Worm (Caenorhabditis elegans) whole organism, L4 larva: ENCODE measurements around the gene C24A3.1.

Experiments
- D1046.2 ChIP-seq: fragments of 200-800 bp; sonication (Bioruptor generic); IDR thresholded peaks from 2 replicates; pipeline ENCODE4 v1.3.6; 2022; ENCODE audit warnings: missing genetic modification characterization, missing compliant biosample characterization
- F37D6.2 ChIP-seq: sonication (generic microtip); optimal IDR thresholded peaks from 2 replicates; lab custom pipeline; 2016; ENCODE audit warnings: mild to moderate bottlenecking, missing genetic modification characterization, missing compliant biosample characterization
- R02D3.7 ChIP-seq: fragments of 150-350 bp; sonication (generic microtip); optimal IDR thresholded peaks from 3 replicates; lab custom pipeline; 2014; ENCODE audit warnings: missing biosample characterization, missing genetic modification characterization
- aha-1 ChIP-seq: fragments of 150-350 bp; peaks from one replicate; lab custom pipeline; 2014; ENCODE audit warnings: missing biosample characterization, missing genetic modification characterization
- ceh-28 ChIP-seq: fragments of 150-350 bp; optimal IDR thresholded peaks from 2 replicates; lab custom pipeline; 2014; ENCODE audit warnings: missing biosample characterization, missing genetic modification reagents, missing genetic modification characterization
- ceh-44 ChIP-seq: fragments of 200-800 bp; sonication (Bioruptor generic); IDR thresholded peaks from 2 replicates; pipeline ENCODE4 v1.3.6; 2022; ENCODE audit warnings: missing genetic modification reagents, missing genetic modification characterization, missing compliant biosample characterization
- ceh-62 ChIP-seq: sonication (generic microtip); optimal IDR thresholded peaks from 2 replicates; lab custom pipeline; 2017; ENCODE audit warnings: missing biosample characterization, missing genetic modification characterization
- cey-2 ChIP-seq: sonication (generic microtip); optimal IDR thresholded peaks from 3 replicates; lab custom pipeline; 2017; ENCODE audit warnings: missing genetic modification characterization, mild to moderate bottlenecking, missing compliant biosample characterization, antibody characterized with exemption, borderline replicate concordance; ENCODE audit not compliant: insufficient read depth
- ctbp-1 ChIP-seq: fragments of 200-800 bp; sonication (Bioruptor generic); IDR thresholded peaks from 2 replicates; pipeline ENCODE4 v1.3.6; 2022; ENCODE audit warnings: missing genetic modification reagents, missing genetic modification characterization, missing compliant biosample characterization
- daf-16 ChIP-seq, 3 experiments: sonication (generic microtip); optimal IDR thresholded peaks; 2 replicates each; lab custom pipeline; 2016 to 2017; ENCODE audit warnings: missing genetic modification characterization in 3 of 3, missing genetic modification reagents in 3 of 3, mild to moderate bottlenecking in 2 of 3, missing compliant biosample characterization in 2 of 3, missing biosample characterization in 1 of 3, moderate library complexity in 1 of 3
- dmd-6 ChIP-seq: fragments of 200-800 bp; sonication (Bioruptor generic); IDR thresholded peaks from 2 replicates; pipeline ENCODE4 v1.3.6; 2022; ENCODE audit warnings: missing genetic modification reagents, missing genetic modification characterization, missing compliant biosample characterization
- egl-27 ChIP-seq: sonication (generic microtip); optimal IDR thresholded peaks from 3 replicates; lab custom pipeline; 2017; ENCODE audit warnings: missing biosample characterization, missing genetic modification reagents, missing genetic modification characterization
- fos-1 ChIP-seq: fragments of 150-350 bp; optimal IDR thresholded peaks from 2 replicates; lab custom pipeline; 2014; ENCODE audit warnings: missing biosample characterization, missing genetic modification characterization
- hif-1 ChIP-seq, 2 experiments: sonication (generic microtip); optimal IDR thresholded peaks; 2 replicates each; lab custom pipeline; 2016 to 2017; ENCODE audit warnings: missing compliant biosample characterization in 2 of 2, missing genetic modification characterization in 2 of 2, missing genetic modification reagents in 2 of 2, missing genotype in 2 of 2, mild to moderate bottlenecking in 1 of 2
- hlh-11 ChIP-seq: fragments of 200-800 bp; sonication (Bioruptor generic); optimal IDR thresholded peaks from 2 replicates; lab custom pipeline; 2018; ENCODE audit warnings: mild to moderate bottlenecking, missing genetic modification characterization, missing compliant biosample characterization
- lin-39 ChIP-seq: fragments of 150-350 bp; optimal IDR thresholded peaks from 2 replicates; lab custom pipeline; 2014; ENCODE audit warnings: missing biosample characterization, missing genetic modification reagents, missing genetic modification characterization
- mdl-1 ChIP-seq, 2 experiments: fragments of 150-350 bp in 1 of 2; sonication (generic microtip) in 1 of 2; optimal IDR thresholded peaks; 2 replicates each; lab custom pipeline; 2014 to 2017; ENCODE audit warnings: missing biosample characterization in 2 of 2, missing genetic modification characterization in 2 of 2
- nhr-102 ChIP-seq: sonication (generic microtip); optimal IDR thresholded peaks from 2 replicates; lab custom pipeline; 2016; ENCODE audit warnings: mild to moderate bottlenecking, missing genetic modification characterization, moderate library complexity, missing compliant biosample characterization
- nhr-25 ChIP-seq: sonication (generic microtip); optimal IDR thresholded peaks from 2 replicates; lab custom pipeline; 2017; ENCODE audit warnings: missing genetic modification characterization, mild to moderate bottlenecking, missing compliant biosample characterization, antibody characterized with exemption, moderate library complexity, borderline replicate concordance; ENCODE audit not compliant: insufficient read depth
- nhr-28 ChIP-seq: fragments of 150-350 bp; optimal IDR thresholded peaks from 2 replicates; lab custom pipeline; 2014; ENCODE audit warnings: missing biosample characterization, missing genetic modification characterization
- nhr-41 ChIP-seq: fragments of 200-800 bp; sonication (Bioruptor generic); IDR thresholded peaks from 2 replicates; pipeline ENCODE4 v1.3.6; 2022; ENCODE audit warnings: missing genetic modification reagents, missing genetic modification characterization, missing compliant biosample characterization
- nhr-48 ChIP-seq: sonication (generic microtip); optimal IDR thresholded peaks from 2 replicates; lab custom pipeline; 2016; ENCODE audit warnings: mild to moderate bottlenecking, missing genetic modification characterization, missing compliant biosample characterization
- php-3 ChIP-seq: fragments of 200-800 bp; sonication (Bioruptor generic); IDR thresholded peaks from 2 replicates; pipeline ENCODE4 v1.3.6; 2022; ENCODE audit warnings: missing genetic modification reagents, missing genetic modification characterization, missing compliant biosample characterization
- pqm-1 ChIP-seq: sonication (generic microtip); optimal IDR thresholded peaks from 2 replicates; lab custom pipeline; 2017; ENCODE audit warnings: missing biosample characterization, missing genetic modification characterization
- snpc-1.2 ChIP-seq: fragments of 200-800 bp; sonication (Bioruptor generic); IDR thresholded peaks from 2 replicates; pipeline ENCODE4 v1.3.6; 2022; ENCODE audit warnings: missing genetic modification reagents, missing genetic modification characterization, missing compliant biosample characterization
- unc-62 ChIP-seq, 3 experiments: fragments of 150-350 bp in 1 of 3; sonication (generic microtip); optimal IDR thresholded peaks in 2 of 3; peaks in 1 of 3; 1 replicate in 1 of 3; 2 replicates in 2 of 3; lab custom pipeline; 2014 to 2017; ENCODE audit warnings: missing biosample characterization in 3 of 3, missing genetic modification characterization in 3 of 3, missing genetic modification reagents in 3 of 3, missing genotype in 1 of 3
- ztf-7 ChIP-seq: fragments of 150-350 bp; optimal IDR thresholded peaks from 2 replicates; lab custom pipeline; 2014; ENCODE audit warnings: missing biosample characterization, missing genetic modification characterization

The C24A3.1 gene

DNA sequence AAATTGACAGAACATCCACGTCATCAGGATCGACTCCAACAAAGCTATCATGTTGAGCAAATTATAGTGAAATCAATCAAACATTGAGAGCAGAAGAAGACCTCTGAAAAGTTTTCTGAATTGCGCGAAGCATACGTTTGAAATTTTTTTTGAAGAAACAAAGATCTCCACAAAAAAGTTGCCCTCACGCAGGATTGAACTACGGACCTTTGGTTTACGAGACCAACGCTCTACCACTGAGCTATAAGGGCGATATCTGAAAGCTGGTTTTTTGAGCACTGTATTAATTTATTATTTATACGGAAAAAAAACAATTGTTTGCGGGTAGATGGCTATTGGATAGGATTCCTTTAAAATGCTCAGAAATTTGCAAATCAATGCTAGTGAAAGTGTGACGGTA lies 26.6 kb downstream of the C24A3.1 start:
- no peak for TF ChIP-seq php-3 (GFP tag; lab: Robert Waterston, UW)
- TF ChIP-seq aha-1, result no peak
- no peak for TF ChIP-seq ceh-62
- no peak for TF ChIP-seq cey-2
- no peak for TF ChIP-seq ceh-28
- no peak for TF ChIP-seq R02D3.7
- no peak for TF ChIP-seq nhr-48 (tag; lab: Kevin White, UChicago)

DNA sequence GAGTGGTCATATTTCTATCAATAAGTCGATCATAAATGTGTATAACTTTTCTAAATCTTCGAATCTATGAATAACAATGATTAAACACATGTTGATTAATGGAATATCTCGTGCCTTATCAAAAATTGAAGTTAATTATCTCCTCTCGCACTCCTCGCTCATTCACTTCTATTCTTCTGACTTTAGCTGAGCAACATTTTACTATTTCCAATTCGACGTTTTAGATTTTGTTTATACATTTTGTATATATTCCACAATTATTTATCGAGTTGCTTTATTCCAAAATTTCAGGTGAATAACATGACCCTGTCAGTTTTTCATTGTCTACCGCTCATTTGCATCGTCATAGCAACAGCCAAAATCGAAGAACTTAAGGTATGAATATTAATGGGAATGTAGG lies 28.4 kb downstream of the C24A3.1 start, which contains the start of gene T25B6.3:
TSS of gene T25B6.3 (plus strand) at position 301 of the 400 bp plus-strand sequence.
- no peak for TF ChIP-seq lin-39
- TF ChIP-seq aha-1, result peak; percentile 34

DNA sequence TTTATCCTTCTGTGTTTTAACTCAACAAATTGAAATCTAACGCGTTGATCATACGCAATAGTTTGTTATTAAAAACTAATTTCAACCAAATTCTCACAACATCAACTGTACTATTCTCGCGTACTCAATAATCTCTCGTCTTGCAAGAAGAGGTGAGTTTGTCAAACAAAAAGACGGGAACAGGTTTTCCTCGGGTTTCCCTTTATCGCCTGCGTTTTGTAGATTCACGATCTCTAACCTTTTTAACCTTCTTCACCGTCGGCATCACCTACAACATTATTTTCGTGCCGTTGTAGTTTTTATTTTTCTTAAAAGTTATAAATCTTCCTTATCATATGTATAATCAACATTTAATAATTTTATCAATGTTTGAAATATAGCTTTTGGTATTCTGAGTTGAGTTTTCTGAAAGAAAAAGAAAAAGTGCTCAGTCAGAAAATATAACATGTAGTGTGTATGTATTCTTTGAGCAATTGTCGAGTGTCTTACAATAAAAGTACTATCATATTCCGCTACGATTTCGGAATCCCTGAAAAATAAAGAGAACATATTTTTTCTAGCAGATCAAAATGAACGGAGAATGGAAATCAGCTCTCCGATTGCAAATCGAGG lies 30.1 kb downstream of the C24A3.1 start, which contains the start of gene snf-12:
TSS of gene snf-12 (plus strand) at position 562 of the 612 bp plus-strand sequence.
- TF ChIP-seq nhr-28 (tag; lab: Kevin White, UChicago) (peak; percentile 50), nhr-25 (tag; lab: Kevin White, UChicago) (peak; percentile 7), nhr-41 (no peak), cey-2 (no peak), aha-1 (peak; percentile 64), ceh-28 (no peak), nhr-102 (tag; lab: Kevin White, UChicago) (no peak), F37D6.2 (no peak), mdl-1 (tag; optimal IDR thresholded peaks at IDR 0.05; lab: Kevin White, UChicago) (no peak)
- TF ChIP-seq, all 104 proteins: peak for 3

DNA sequence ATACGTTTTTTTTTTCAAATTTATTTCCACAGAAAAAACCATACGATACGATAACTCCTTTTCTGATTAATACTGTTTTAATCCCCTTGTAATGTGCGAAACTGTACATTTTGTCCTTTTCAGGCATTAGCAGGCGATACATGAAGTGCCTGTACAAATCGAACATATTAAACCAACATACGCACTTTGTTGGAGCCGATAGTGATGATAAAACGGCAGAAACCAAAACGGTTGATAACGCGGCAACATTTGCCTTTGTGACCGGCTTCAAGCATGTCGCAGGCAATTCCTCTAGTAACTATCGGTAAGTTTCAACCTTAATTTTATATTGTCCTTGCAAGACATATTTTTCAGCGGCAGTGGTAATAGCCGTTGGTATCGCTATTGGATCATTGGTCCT lies 35.4 kb downstream of the C24A3.1 start, which contains the start of gene nep-22:
TSS of gene nep-22 (plus strand) at position 245 of the 400 bp plus-strand sequence.
- TF ChIP-seq hlh-11 (peak; percentile 36), nhr-28 (tag; lab: Kevin White, UChicago) (peak; percentile 53), pqm-1 (tag; lab: Kevin White, UChicago) (peak; percentile 87), D1046.2 (GFP tag; lab: Robert Waterston, UW) (no peak), php-3 (GFP tag; lab: Robert Waterston, UW) (0 out of 2 replicates have a peak, but pooled peaks have one; percentile 31), dmd-6 (GFP tag; lab: Robert Waterston, UW) (peak; percentile 57), ceh-44 (no peak)

DNA sequence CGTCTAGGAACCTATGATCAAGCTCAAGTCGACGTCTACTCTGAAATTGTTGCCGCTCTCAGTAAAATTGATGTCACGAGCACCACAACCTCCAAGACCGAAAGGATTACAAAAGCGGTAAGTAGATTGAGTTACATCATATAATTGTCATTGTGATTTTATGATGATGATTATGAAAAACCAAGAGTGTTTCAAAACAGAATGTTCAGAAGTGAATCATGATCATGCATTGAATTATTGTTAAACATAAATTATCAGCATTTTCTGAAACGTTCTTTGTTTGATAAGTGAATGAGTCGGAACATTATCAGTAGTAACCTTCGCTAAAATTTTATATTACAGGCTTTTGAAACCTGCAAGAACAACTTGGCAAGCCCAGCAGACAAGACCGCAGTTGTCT lies 36.3 kb downstream of the C24A3.1 start:
- TF ChIP-seq ztf-7 (tag; lab: Kevin White, UChicago), result peak; percentile 64
- peak in 1 of 2 experiments; percentile 77 for TF ChIP-seq unc-62 (GFP tag; optimal IDR thresholded peaks at IDR 0.05 in 1 of 2; lab: Kevin White, UChicago)
- no peak for TF ChIP-seq unc-62 (tag; optimal IDR thresholded peaks at IDR 0.05; lab: Kevin White, UChicago)
- peak; percentile 68 for TF ChIP-seq aha-1
- TF ChIP-seq pqm-1 (tag; lab: Kevin White, UChicago), result peak; percentile 73
- TF ChIP-seq nhr-102 (tag; lab: Kevin White, UChicago), result no peak
- TF ChIP-seq hlh-11, result peak; percentile 19
- TF ChIP-seq snpc-1.2, result no peak
- TF ChIP-seq daf-16 (GFP tag; optimal IDR thresholded peaks at IDR 0.05; lab: Kevin White, UChicago), result no peak
- peak; percentile 9 for TF ChIP-seq daf-16 (tag; optimal IDR thresholded peaks at IDR 0.05; lab: Kevin White, UChicago)

DNA sequence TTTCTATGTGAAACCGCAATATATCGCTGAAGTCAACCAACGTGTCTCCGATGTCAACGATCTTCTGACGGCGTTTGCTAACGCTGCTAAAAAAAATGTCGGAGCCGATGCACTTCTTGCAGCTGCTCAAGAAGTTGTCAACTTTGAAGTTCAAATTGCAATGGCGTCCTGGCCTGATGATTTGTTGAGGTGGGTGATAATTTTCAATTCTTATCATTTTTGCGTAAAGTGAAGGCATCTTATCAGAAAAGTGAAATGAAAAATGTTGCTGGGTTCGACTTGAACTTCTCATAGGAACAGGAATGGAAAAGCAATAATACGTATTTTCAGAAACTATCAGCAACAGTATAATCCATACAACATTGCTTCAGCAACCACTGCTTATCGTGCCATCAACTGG lies 37.4 kb downstream of the C24A3.1 start:
- peak; percentile 36; the same call in 1 of the 2 replicates for TF ChIP-seq php-3 (GFP tag; lab: Robert Waterston, UW)
- TF ChIP-seq nhr-28 (tag; lab: Kevin White, UChicago), result peak; percentile 50
- peak; percentile 88 for TF ChIP-seq pqm-1 (tag; lab: Kevin White, UChicago)
- TF ChIP-seq hif-1 (tag; optimal IDR thresholded peaks at IDR 0.05; lab: Kevin White, UChicago), result no peak
- peak; percentile 22 for TF ChIP-seq hlh-11
- TF ChIP-seq ceh-44, result no peak
- peak; percentile 61 for TF ChIP-seq aha-1
- TF ChIP-seq fos-1 (tag; lab: Kevin White, UChicago), result no peak

DNA sequence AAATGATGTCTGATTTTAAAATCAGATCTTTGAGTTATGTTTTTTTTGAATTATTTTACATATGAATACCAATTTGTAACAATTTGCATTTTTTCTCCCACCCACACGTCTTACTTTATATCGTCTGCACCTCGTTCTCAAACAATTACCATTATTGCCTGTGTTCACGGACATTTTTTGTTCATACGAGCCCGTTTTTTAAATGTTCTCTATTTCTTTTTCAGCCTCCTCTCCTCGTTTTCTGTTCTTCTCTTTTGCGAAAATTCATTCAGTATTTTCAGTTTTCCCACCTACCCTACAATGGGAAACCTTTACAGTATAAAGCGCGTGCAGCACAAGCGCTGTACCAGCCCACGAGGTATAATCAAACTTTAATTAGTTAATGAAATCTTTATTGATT lies 47.0 kb downstream of the C24A3.1 start, which contains the start of gene prdm-14:
TSS of gene prdm-14 (plus strand) at position 301 of the 400 bp plus-strand sequence.
- TF ChIP-seq nhr-102 (tag; lab: Kevin White, UChicago) (no peak), nhr-28 (tag; lab: Kevin White, UChicago) (no peak), nhr-41 (no peak), egl-27 (no peak), aha-1 (peak; percentile 0), ctbp-1 (GFP tag; lab: Robert Waterston, UW) (no peak)
- TF ChIP-seq, all 104 proteins: peak for 1
